Worm (Caenorhabditis elegans): ENCODE measurements around the gene C49F5.5.
A peak's percentile ranks its signal among the peaks of the same experiment; 100 is the strongest.

ce11 chrX:12021446-12021845, 35.5 kb downstream of the C49F5.5 start:
- TF ChIP-seq grh-1 (GFP tag; IDR thresholded peaks at IDR 0.05) (no peak), nhr-71 (tag; optimal IDR thresholded peaks at IDR 0.05) (no peak), pqm-1 (tag; optimal IDR thresholded peaks at IDR 0.05) (no peak), nhr-76 (tag; optimal IDR thresholded peaks at IDR 0.05) (no peak), F16B12.6 (tag; optimal IDR thresholded peaks at IDR 0.05) (no peak), ztf-4 (tag; optimal IDR thresholded peaks at IDR 0.05) (no peak), nhr-47 (tag; optimal IDR thresholded peaks at IDR 0.05) (no peak), fkh-10 (GFP tag; optimal IDR thresholded peaks at IDR 0.05) (peak; percentile 67), elt-3 (tag; optimal IDR thresholded peaks at IDR 0.05) (no peak), unc-130 (tag; optimal IDR thresholded peaks at IDR 0.05) (no peak), tbx-2 (tag; optimal IDR thresholded peaks at IDR 0.05) (no peak), ces-1 (GFP tag; optimal IDR thresholded peaks at IDR 0.05) (no peak)

Data from whole organism, L1 larva.